Worm (Caenorhabditis elegans): ENCODE results near the gene R09A8.2.

Gene R09A8.2

DNA sequence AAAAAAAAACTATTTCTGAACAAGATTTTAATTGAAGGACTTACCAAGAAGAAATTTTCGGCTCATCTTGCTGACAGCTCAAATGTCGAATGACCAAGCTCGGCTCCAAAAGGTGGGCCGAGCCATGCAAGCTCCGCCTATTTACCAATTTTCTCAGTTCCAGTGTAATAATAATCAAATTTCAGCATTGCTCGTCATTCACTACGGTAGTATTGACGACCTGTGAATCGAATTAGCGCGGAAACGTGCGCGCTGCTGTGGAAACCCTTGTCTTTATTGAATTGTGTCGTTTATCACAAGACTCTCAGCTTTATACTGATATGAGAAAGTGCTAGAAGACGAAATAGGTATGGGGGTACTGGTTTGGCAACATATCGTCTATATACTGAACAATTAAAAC is 44.3 kb downstream of the R09A8.2 start, which contains the start of gene nlp-76:
Gene nlp-76 (minus strand): TSS at position 367 of the 400 bp plus-strand sequence.
- TF ChIP-seq ama-1 (optimal IDR thresholded peaks at IDR 0.05) (peak; percentile 93), lin-13 (GFP tag; optimal IDR thresholded peaks at IDR 0.05) (no peak), nhr-10 (tag; optimal IDR thresholded peaks at IDR 0.05) (no peak), unc-55 (GFP tag; optimal IDR thresholded peaks at IDR 0.05) (no peak), lin-39 (tag; optimal IDR thresholded peaks at IDR 0.05) (no peak), sma-9 (GFP tag; optimal IDR thresholded peaks at IDR 0.05) (peak; percentile 16), sma-9 (tag; optimal IDR thresholded peaks at IDR 0.05) (no peak), nhr-21 (tag; optimal IDR thresholded peaks at IDR 0.05) (no peak), sma-3 (GFP tag; optimal IDR thresholded peaks at IDR 0.05) (peak; percentile 10), ceh-16 (tag; optimal IDR thresholded peaks at IDR 0.05) (no peak), mab-5 (tag; optimal IDR thresholded peaks at IDR 0.05) (no peak), egl-27 (tag; optimal IDR thresholded peaks at IDR 0.05) (no peak), nhr-129 (tag; optimal IDR thresholded peaks at IDR 0.05) (peak; percentile 47), lin-11 (tag; optimal IDR thresholded peaks at IDR 0.05) (peak; percentile 62), ceh-82 (tag; optimal IDR thresholded peaks at IDR 0.05) (no peak), crh-2 (tag; optimal IDR thresholded peaks at IDR 0.05) (peak; percentile 34)

DNA sequence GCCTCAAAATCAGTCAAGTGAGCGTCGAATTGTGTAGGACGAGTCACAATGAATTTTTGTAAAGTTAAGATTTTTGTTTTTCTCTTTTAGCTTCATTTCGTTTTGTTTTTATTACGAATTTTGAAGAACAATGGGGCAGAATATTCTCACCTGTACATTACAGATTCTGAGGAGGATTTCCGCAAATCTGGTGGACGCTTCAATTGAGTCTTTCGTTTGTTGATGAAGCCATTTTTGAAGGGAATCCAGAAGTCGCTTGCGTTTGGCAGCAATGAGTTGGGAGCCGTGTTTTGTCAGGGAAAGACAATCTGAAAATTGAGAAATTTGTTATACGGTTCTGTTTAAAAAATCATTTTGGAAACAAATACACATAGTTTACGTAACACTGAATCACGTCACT is 45.2 kb downstream of the R09A8.2 start:
- no peak for TF ChIP-seq skn-1 (tag; optimal IDR thresholded peaks at IDR 0.05)
- no peak for TF ChIP-seq lin-39 (tag; optimal IDR thresholded peaks at IDR 0.05)
- TF ChIP-seq dmd-4 (tag; optimal IDR thresholded peaks at IDR 0.05): no peak
- TF ChIP-seq nhr-25 (tag; optimal IDR thresholded peaks at IDR 0.05): no peak
- TF ChIP-seq crh-2 (tag; optimal IDR thresholded peaks at IDR 0.05): no peak
- no peak for TF ChIP-seq Y55F3AM.14 (GFP tag; optimal IDR thresholded peaks at IDR 0.05)
- TF ChIP-seq blmp-1 (tag; optimal IDR thresholded peaks at IDR 0.05; ENCODE audit: insufficient read depth): no peak
- TF ChIP-seq elt-1 (tag; optimal IDR thresholded peaks at IDR 0.05): no peak
- TF ChIP-seq unc-39 (tag; optimal IDR thresholded peaks at IDR 0.05): no peak
- TF ChIP-seq unc-55 (GFP tag; optimal IDR thresholded peaks at IDR 0.05): no peak

DNA sequence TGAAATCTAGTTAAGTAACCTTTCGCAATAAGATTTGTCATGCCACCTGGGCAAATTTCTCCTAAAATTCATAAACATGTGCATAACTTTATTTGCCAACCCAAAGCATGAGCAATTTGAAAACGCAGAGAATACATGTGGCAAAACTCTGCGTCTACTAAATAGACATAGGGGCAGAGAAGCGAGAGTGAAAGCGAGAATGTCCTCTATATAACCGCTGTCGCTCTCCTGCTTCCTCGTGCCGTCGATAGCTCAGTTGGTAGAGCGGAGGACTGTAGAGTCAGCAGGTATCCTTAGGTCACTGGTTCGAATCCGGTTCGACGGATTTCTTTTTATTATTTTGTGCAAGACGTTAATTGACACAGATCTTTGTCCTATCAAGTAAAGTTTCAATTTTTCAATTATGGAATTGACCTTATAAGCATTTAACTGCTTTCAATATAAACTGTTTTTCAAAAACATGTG is 45.8 kb downstream of the R09A8.2 start:
- TF ChIP-seq skn-1 (tag; optimal IDR thresholded peaks at IDR 0.05) (no peak), ama-1 (optimal IDR thresholded peaks at IDR 0.05) (peak; percentile 74), nhr-23 (tag; optimal IDR thresholded peaks at IDR 0.05) (no peak), elt-3 (tag; optimal IDR thresholded peaks at IDR 0.05) (no peak), nhr-21 (tag; optimal IDR thresholded peaks at IDR 0.05) (peak; percentile 73), unc-55 (GFP tag; optimal IDR thresholded peaks at IDR 0.05) (peak; percentile 63), ZK546.5 (tag; optimal IDR thresholded peaks at IDR 0.05) (no peak), mab-5 (tag; optimal IDR thresholded peaks at IDR 0.05) (peak; percentile 22), sem-4 (tag; optimal IDR thresholded peaks at IDR 0.05) (peak; percentile 40), nhr-10 (tag; optimal IDR thresholded peaks at IDR 0.05) (no peak), nhr-25 (tag; optimal IDR thresholded peaks at IDR 0.05) (peak; percentile 4), mdl-1 (tag; optimal IDR thresholded peaks at IDR 0.05) (peak; percentile 11 to 48), gmeb-1 (tag; optimal IDR thresholded peaks at IDR 0.05) (peak; percentile 48), R02D3.7 (tag; optimal IDR thresholded peaks at IDR 0.05) (no peak), snpc-4 (tag; optimal IDR thresholded peaks at IDR 0.05) (peak; percentile 50), sma-9 (GFP tag; optimal IDR thresholded peaks at IDR 0.05) (peak; percentile 88), sma-9 (tag; optimal IDR thresholded peaks at IDR 0.05) (no peak), nhr-237 (tag; optimal IDR thresholded peaks at IDR 0.05) (no peak), alr-1 (tag; optimal IDR thresholded peaks at IDR 0.05) (no peak), nhr-6 (tag; optimal IDR thresholded peaks at IDR 0.05) (peak; percentile 45), peb-1 (tag; optimal IDR thresholded peaks at IDR 0.05) (no peak), nhr-12 (tag; optimal IDR thresholded peaks at IDR 0.05) (no peak), F13H6.1 (tag; optimal IDR thresholded peaks at IDR 0.05) (peak; percentile 81), nhr-129 (tag; optimal IDR thresholded peaks at IDR 0.05) (peak; percentile 88), unc-62 (GFP tag; optimal IDR thresholded peaks at IDR 0.05) (no peak), lin-11 (tag; optimal IDR thresholded peaks at IDR 0.05) (peak; percentile 60), C34F6.9 (tag; optimal IDR thresholded peaks at IDR 0.05) (peak; percentile 19), ztf-4 (tag; optimal IDR thresholded peaks at IDR 0.05) (no peak), Y55F3AM.14 (GFP tag; optimal IDR thresholded peaks at IDR 0.05) (peak; percentile 84), blmp-1 (tag; optimal IDR thresholded peaks at IDR 0.05; ENCODE audit: insufficient read depth) (peak; percentile 37), crh-2 (tag; optimal IDR thresholded peaks at IDR 0.05) (peak; percentile 57), ceh-16 (tag; optimal IDR thresholded peaks at IDR 0.05) (no peak), fos-1 (tag; optimal IDR thresholded peaks at IDR 0.05) (peak; percentile 72), aly-2 (tag; optimal IDR thresholded peaks at IDR 0.05) (no peak), egl-27 (tag; optimal IDR thresholded peaks at IDR 0.05) (peak; percentile 35), ceh-82 (tag; optimal IDR thresholded peaks at IDR 0.05) (no peak), ztf-1 (GFP tag; conservative IDR thresholded peaks at IDR 0.05) (no peak), zag-1 (tag; optimal IDR thresholded peaks at IDR 0.05) (peak; percentile 25), dmd-4 (tag; optimal IDR thresholded peaks at IDR 0.05) (no peak), sma-3 (GFP tag; optimal IDR thresholded peaks at IDR 0.05) (peak; percentile 67), nhr-77 (tag; optimal IDR thresholded peaks at IDR 0.05) (no peak), lsy-2 (tag; optimal IDR thresholded peaks at IDR 0.05) (peak in 1 of 2 experiments; percentile 51), mbf-1 (tag; optimal IDR thresholded peaks at IDR 0.05) (no peak), nhr-11 (tag; optimal IDR thresholded peaks at IDR 0.05) (peak; percentile 10), elt-1 (tag; optimal IDR thresholded peaks at IDR 0.05) (no peak)

Data from whole organism, L2 larva.